Worm (Caenorhabditis elegans): ENCODE measurements around the gene F10B5.2.

The F10B5.2 gene

ce11 chrII:8156845-8157373, 12.3 kb downstream of the F10B5.2 start, which contains the start of the genes tub-1 and tmem-138:
TSS of gene tub-1 (minus strand) at chrII:8156945.
TSS of gene tmem-138 (plus strand) at chrII:8157323.
- TF ChIP-seq mxl-3 (GFP tag; optimal IDR thresholded peaks at IDR 0.05) (no peak), egl-43 (GFP tag; IDR thresholded peaks at IDR 0.05) (no peak), ztf-7 (tag; optimal IDR thresholded peaks at IDR 0.05) (no peak), attf-4 (tag; optimal IDR thresholded peaks at IDR 0.05) (no peak), arid-1 (GFP tag; conservative IDR thresholded peaks at IDR 0.05) (no peak), lin-29 (GFP tag; IDR thresholded peaks at IDR 0.05) (no peak), mes-2 (tag; optimal IDR thresholded peaks at IDR 0.05; ENCODE audit: poor library complexity, severe bottlenecking) (no peak)

- no peak for TF ChIP-seq ZK337.2 (GFP tag; IDR thresholded peaks at IDR 0.05)
- no peak for TF ChIP-seq lin-29 (GFP tag; IDR thresholded peaks at IDR 0.05)
- TF ChIP-seq daf-16 (GFP tag; optimal IDR thresholded peaks at IDR 0.05), result no peak
- no peak for TF ChIP-seq daf-16 (tag; optimal IDR thresholded peaks at IDR 0.05)
- TF ChIP-seq hlh-11 (tag; optimal IDR thresholded peaks at IDR 0.05), result peak; percentile 37
- no peak for TF ChIP-seq php-3 (GFP tag; IDR thresholded peaks at IDR 0.05)
- no peak for TF ChIP-seq ctbp-1 (GFP tag; IDR thresholded peaks at IDR 0.05)
- no peak for TF ChIP-seq fkh-10 (GFP tag; optimal IDR thresholded peaks at IDR 0.05)
- no peak for TF ChIP-seq egl-27 (tag; optimal IDR thresholded peaks at IDR 0.05)
- TF ChIP-seq unc-39 (tag; optimal IDR thresholded peaks at IDR 0.05), result no peak
- peak; percentile 72 for TF ChIP-seq T20F7.1 (GFP tag; optimal IDR thresholded peaks at IDR 0.05)
- peak; percentile 1 for TF ChIP-seq unc-130 (GFP tag; optimal IDR thresholded peaks at IDR 0.05)
- no peak for TF ChIP-seq tra-1 (GFP tag; IDR thresholded peaks at IDR 0.05)
- no peak for TF ChIP-seq ceh-28 (tag; optimal IDR thresholded peaks at IDR 0.05)
- TF ChIP-seq nhr-11 (tag; optimal IDR thresholded peaks at IDR 0.05), result no peak
- TF ChIP-seq F44E2.7 (GFP tag; IDR thresholded peaks at IDR 0.05), result no peak
- no peak for TF ChIP-seq zfp-3 (GFP tag; conservative IDR thresholded peaks at IDR 0.05)
- peak; percentile 46 for TF ChIP-seq nhr-6 (tag; optimal IDR thresholded peaks at IDR 0.05)
- no peak for TF ChIP-seq F26F4.8 (GFP tag; conservative IDR thresholded peaks at IDR 0.05)
- no peak for TF ChIP-seq F49E8.2 (tag; optimal IDR thresholded peaks at IDR 0.05; ENCODE audit: borderline replicate concordance)
- no peak for TF ChIP-seq hlh-30 (tag; optimal IDR thresholded peaks at IDR 0.05; ENCODE audit: insufficient read depth)
- no peak for TF ChIP-seq rbr-2 (tag; optimal IDR thresholded peaks at IDR 0.05)
- no peak for TF ChIP-seq lin-1 (GFP tag; IDR thresholded peaks at IDR 0.05)
- no peak for TF ChIP-seq nhr-42 (GFP tag; IDR thresholded peaks at IDR 0.05)
- TF ChIP-seq F37D6.2 (tag; optimal IDR thresholded peaks at IDR 0.05), result no peak
- no peak for TF ChIP-seq daf-8 (GFP tag; IDR thresholded peaks at IDR 0.05)
- peak in 1 of 2 experiments; percentile 91 for TF ChIP-seq lsy-2 (tag; optimal IDR thresholded peaks at IDR 0.05)
- no peak for TF ChIP-seq ztf-11 (tag; optimal IDR thresholded peaks at IDR 0.05)
- TF ChIP-seq dpl-1 (GFP tag; optimal IDR thresholded peaks at IDR 0.05), result peak; percentile 89
- TF ChIP-seq hmg-1.1 (GFP tag; IDR thresholded peaks at IDR 0.05), result no peak
- TF ChIP-seq ama-1 (optimal IDR thresholded peaks at IDR 0.05), result no peak
- TF ChIP-seq R02D3.7 (tag; optimal IDR thresholded peaks at IDR 0.05), result no peak
- peak; percentile 20 for TF ChIP-seq nhr-28 (tag; optimal IDR thresholded peaks at IDR 0.05)
- no peak for TF ChIP-seq mxl-2 (GFP tag; conservative IDR thresholded peaks at IDR 0.05)
- TF ChIP-seq Y48G9A.11 (GFP tag; IDR thresholded peaks at IDR 0.05), result no peak
- no peak for TF ChIP-seq cey-2 (tag; optimal IDR thresholded peaks at IDR 0.05; ENCODE audit: borderline replicate concordance, insufficient read depth)
- no peak for TF ChIP-seq tag-97 (GFP tag; IDR thresholded peaks at IDR 0.05)
- no peak for TF ChIP-seq lin-15B (tag; optimal IDR thresholded peaks at IDR 0.05)
- TF ChIP-seq dve-1 (tag; optimal IDR thresholded peaks at IDR 0.05; ENCODE audit: insufficient read depth), result peak; percentile 71
- no peak for TF ChIP-seq jun-1 (tag; optimal IDR thresholded peaks at IDR 0.05)
- no peak for TF ChIP-seq lin-39 (tag; optimal IDR thresholded peaks at IDR 0.05)
- TF ChIP-seq nhr-10 (tag; optimal IDR thresholded peaks at IDR 0.05), result no peak
- peak; percentile 66 for TF ChIP-seq mes-2 (tag; optimal IDR thresholded peaks at IDR 0.05; ENCODE audit: poor library complexity, severe bottlenecking)
- no peak for TF ChIP-seq zag-1 (tag; optimal IDR thresholded peaks at IDR 0.05)
- TF ChIP-seq spr-3 (GFP tag; optimal IDR thresholded peaks at IDR 0.05), result no peak
Measured at ce11 chrII:8157991-8158390, 13.4 kb downstream of the F10B5.2 start, which contains the start of gene pch-2. TSS of gene pch-2 (plus strand) at chrII:8158349.

Measured in whole organism, L4 larva.